Fruit fly (Drosophila melanogaster) whole organism, embryonic: ENCODE data around the gene Rpp30.

Experiments
- Adf1 ChIP-seq: fragments of 200-800 bp; sonication (Bioruptor generic); IDR thresholded peaks from 2 replicates; pipeline ENCODE4 v1.3.6; 2022; ENCODE audit warnings: missing biosample characterization, missing genetic modification characterization
- Awh ChIP-seq: fragments of 200-800 bp; sonication (Bioruptor generic); IDR thresholded peaks from 2 replicates; pipeline ENCODE4, ENCODE4 v1.3.6; 2022; ENCODE audit warnings: missing biosample characterization, missing genetic modification characterization
- CG11560 ChIP-seq: fragments of 200-800 bp; sonication (Bioruptor generic); IDR thresholded peaks from 3 replicates; pipeline ENCODE4 v1.3.6; 2022; ENCODE audit warnings: missing biosample characterization, missing genetic modification characterization
- CG11723 ChIP-seq: fragments of 200-800 bp; sonication (Bioruptor generic); optimal IDR thresholded peaks from 2 replicates; lab custom pipeline; 2017; ENCODE audit warnings: missing biosample characterization, mild to moderate bottlenecking, missing genetic modification characterization
- CG12744 ChIP-seq: fragments of 200-800 bp; sonication (Bioruptor generic); optimal IDR thresholded peaks from 2 replicates; lab custom pipeline; 2016; ENCODE audit warnings: missing biosample characterization, missing genetic modification characterization
- CG17912 ChIP-seq: fragments of 200-800 bp; sonication (Bioruptor generic); optimal IDR thresholded peaks from 2 replicates; lab custom pipeline; 2018; ENCODE audit warnings: missing biosample characterization, mild to moderate bottlenecking, missing genetic modification characterization
- CG31441 ChIP-seq: fragments of 200-800 bp; sonication (Bioruptor generic); IDR thresholded peaks from 2 replicates; pipeline ENCODE4 v1.3.6; 2022; ENCODE audit warnings: missing biosample characterization, missing genetic modification characterization
- CG4360 ChIP-seq: fragments of 200-800 bp; sonication (Bioruptor generic); IDR thresholded peaks from 2 replicates; pipeline ENCODE4 v1.3.6; 2022; ENCODE audit warnings: missing biosample characterization, missing genetic modification characterization
- CG4424 ChIP-seq: fragments of 200-800 bp; sonication (Bioruptor generic); optimal IDR thresholded peaks from 3 replicates; lab custom pipeline; 2016; ENCODE audit warnings: missing biosample characterization, missing genetic modification characterization
- CG4730 ChIP-seq: fragments of 200-800 bp; sonication (Bioruptor generic); IDR thresholded peaks from 2 replicates; pipeline ENCODE4 v1.3.6; 2022; ENCODE audit warnings: missing biosample characterization, missing genetic modification characterization
- CG6813 ChIP-seq: fragments of 200-800 bp; sonication (Bioruptor generic); optimal IDR thresholded peaks from 2 replicates; lab custom pipeline; 2017; ENCODE audit warnings: missing biosample characterization, missing genetic modification characterization, mild to moderate bottlenecking, moderate library complexity, missing genetic modification reagents
- CG8089 ChIP-seq: fragments of 200-800 bp; sonication (Bioruptor generic); optimal IDR thresholded peaks from 3 replicates; lab custom pipeline; 2016; ENCODE audit warnings: missing biosample characterization, missing genetic modification characterization
- CG9609 ChIP-seq: fragments of 200-800 bp; sonication (Bioruptor generic); optimal IDR thresholded peaks from 3 replicates; lab custom pipeline; 2016; ENCODE audit warnings: missing biosample characterization, missing genetic modification characterization
- CG9817 ChIP-seq: fragments of 200-800 bp; sonication (Bioruptor generic); optimal IDR thresholded peaks from 2 replicates; lab custom pipeline; 2018; ENCODE audit warnings: missing biosample characterization, mild to moderate bottlenecking, missing genetic modification characterization, moderate library complexity
- CG9876 ChIP-seq: fragments of 200-800 bp; sonication (Bioruptor generic); optimal IDR thresholded peaks from 2 replicates; lab custom pipeline; 2016; ENCODE audit warnings: missing biosample characterization, missing genetic modification characterization
- CG9932 ChIP-seq: fragments of 200-800 bp; sonication (Bioruptor generic); IDR thresholded peaks from 2 replicates; pipeline ENCODE4 v1.3.6; 2022; ENCODE audit warnings: missing biosample characterization, missing genetic modification characterization
- CHES-1-like ChIP-seq: fragments of 200-800 bp; sonication (Bioruptor generic); optimal IDR thresholded peaks from 2 replicates; lab custom pipeline; 2016; ENCODE audit warnings: missing biosample characterization, missing genetic modification characterization
- CkIIα-i1 ChIP-seq: fragments of 200-800 bp; sonication (Bioruptor generic); IDR thresholded peaks from 2 replicates; pipeline ENCODE4 v1.3.6; 2022; ENCODE audit warnings: missing biosample characterization, missing genetic modification characterization
- CoRest ChIP-seq: fragments of 200-800 bp; sonication (Bioruptor generic); optimal IDR thresholded peaks from 3 replicates; lab custom pipeline; 2018; ENCODE audit warnings: missing biosample characterization, mild to moderate bottlenecking, missing genetic modification characterization, moderate library complexity
- CrebB ChIP-seq: fragments of 200-800 bp; sonication (Bioruptor generic); optimal IDR thresholded peaks from 3 replicates; lab custom pipeline; 2018; ENCODE audit warnings: missing biosample characterization, mild to moderate bottlenecking, missing genetic modification characterization
- D19B ChIP-seq: fragments of 200-800 bp; sonication (Bioruptor generic); optimal IDR thresholded peaks from 2 replicates; lab custom pipeline; 2017; ENCODE audit warnings: missing biosample characterization, mild to moderate bottlenecking, missing genetic modification characterization
- Dref ChIP-seq: fragments of 200-800 bp; sonication (Bioruptor generic); IDR thresholded peaks from 2 replicates; pipeline ENCODE4 v1.3.6; 2022; ENCODE audit warnings: missing biosample characterization, missing genetic modification characterization
- Eip74EF ChIP-seq, 2 experiments: fragments of 200-800 bp in 1 of 2; fragments of >200 bp in 1 of 2; sonication (Bioruptor generic) in 1 of 2; optimal IDR thresholded peaks; 2 replicates each; lab custom pipeline; 2017 to 2019; ENCODE audit warnings: missing biosample characterization in 2 of 2, missing genetic modification characterization in 2 of 2, mild to moderate bottlenecking in 1 of 2, moderate library complexity in 1 of 2
- H15 ChIP-seq: fragments of 200-800 bp; sonication (Bioruptor generic); IDR thresholded peaks from 3 replicates; pipeline ENCODE4 v1.3.6; 2022; ENCODE audit warnings: missing biosample characterization, missing genetic modification characterization
- H2.0 ChIP-seq: fragments of 200-800 bp; sonication (Bioruptor generic); IDR thresholded peaks from 2 replicates; pipeline ENCODE4 v1.3.6; 2022; ENCODE audit warnings: missing biosample characterization, missing genetic modification characterization
- Lpt ChIP-seq: fragments of >200 bp; optimal IDR thresholded peaks from 2 replicates; lab custom pipeline; 2018; ENCODE audit warnings: missing biosample characterization, missing genetic modification characterization
- Mad ChIP-seq: fragments of 200-800 bp; sonication (Bioruptor generic); optimal IDR thresholded peaks from 2 replicates; lab custom pipeline; 2016; ENCODE audit warnings: missing biosample characterization, missing genetic modification characterization
- NC2α ChIP-seq: fragments of 200-800 bp; sonication (Bioruptor generic); optimal IDR thresholded peaks from 2 replicates; lab custom pipeline; 2016; ENCODE audit warnings: missing biosample characterization, missing genetic modification characterization
- Nf-YA ChIP-seq: fragments of 200-800 bp; sonication (Bioruptor generic); IDR thresholded peaks from 2 replicates; pipeline ENCODE4 v1.3.6; 2022; ENCODE audit warnings: missing biosample characterization, missing genetic modification characterization
- Optix ChIP-seq: fragments of 200-800 bp; sonication (Bioruptor generic); IDR thresholded peaks from 3 replicates; pipeline ENCODE4 v1.3.6; 2022; ENCODE audit warnings: missing biosample characterization, missing genetic modification characterization
- Rx ChIP-seq: fragments of 200-800 bp; sonication (Bioruptor generic); IDR thresholded peaks from 2 replicates; pipeline ENCODE4 v1.3.6; 2022; ENCODE audit warnings: missing biosample characterization, missing genetic modification characterization
- Sox100B ChIP-seq: fragments of 200-800 bp; sonication (Bioruptor generic); optimal IDR thresholded peaks from 3 replicates; lab custom pipeline; 2018; ENCODE audit warnings: missing biosample characterization, mild to moderate bottlenecking, missing genetic modification characterization
- Ssrp ChIP-seq: fragments of 200-800 bp; sonication (Bioruptor generic); optimal IDR thresholded peaks from 2 replicates; lab custom pipeline; 2018; ENCODE audit warnings: missing biosample characterization, mild to moderate bottlenecking, missing genetic modification characterization, moderate library complexity
- cg ChIP-seq: fragments of 200-800 bp; sonication (Bioruptor generic); optimal IDR thresholded peaks from 3 replicates; lab custom pipeline; 2019; ENCODE audit warnings: missing biosample characterization, mild to moderate bottlenecking, missing genetic modification characterization, moderate library complexity
- ci ChIP-seq: fragments of 200-800 bp; sonication (Bioruptor generic); IDR thresholded peaks from 3 replicates; pipeline ENCODE4 v1.3.6; 2022; ENCODE audit warnings: missing biosample characterization, missing genetic modification characterization
- en ChIP-seq: fragments of 200-800 bp; sonication (Bioruptor generic); optimal IDR thresholded peaks from 2 replicates; lab custom pipeline; 2016; ENCODE audit warnings: missing biosample characterization, missing genetic modification characterization
- ewg ChIP-seq: fragments of 200-800 bp; sonication (Bioruptor generic); optimal IDR thresholded peaks from 3 replicates; lab custom pipeline; 2017; ENCODE audit warnings: mild to moderate bottlenecking, missing biosample characterization, missing genetic modification reagents, missing genetic modification characterization
- fd3F ChIP-seq: fragments of 200-800 bp; sonication (Bioruptor generic); optimal IDR thresholded peaks from 2 replicates; lab custom pipeline; 2018; ENCODE audit warnings: missing biosample characterization, mild to moderate bottlenecking, missing genetic modification characterization, moderate library complexity
- fd64A ChIP-seq: fragments of 200-800 bp; sonication (Bioruptor generic); optimal IDR thresholded peaks from 3 replicates; lab custom pipeline; 2018; ENCODE audit warnings: missing biosample characterization, mild to moderate bottlenecking, missing genetic modification characterization
- h ChIP-seq: fragments of >200 bp; optimal IDR thresholded peaks from 2 replicates; lab custom pipeline; 2017
- hth ChIP-seq: fragments of >200 bp; optimal IDR thresholded peaks from 2 replicates; lab custom pipeline; 2017; ENCODE audit warnings: inconsistent platforms
- klu ChIP-seq: fragments of 200-800 bp; sonication (Bioruptor generic); IDR thresholded peaks from 2 replicates; pipeline ENCODE4 v1.3.6; 2022; ENCODE audit warnings: missing biosample characterization, missing genetic modification characterization
- mld ChIP-seq: fragments of 200-800 bp; sonication (Bioruptor generic); IDR thresholded peaks from 3 replicates; pipeline ENCODE4 v1.3.6; 2022; ENCODE audit warnings: missing biosample characterization, missing genetic modification characterization; ENCODE audit not compliant: partially characterized antibody
- p53 ChIP-seq: fragments of 200-800 bp; sonication (Bioruptor generic); optimal IDR thresholded peaks from 2 replicates; lab custom pipeline; 2016; ENCODE audit warnings: missing biosample characterization, missing genetic modification characterization
- sima ChIP-seq: fragments of 200-800 bp; sonication (Bioruptor generic); optimal IDR thresholded peaks from 2 replicates; lab custom pipeline; 2016; ENCODE audit warnings: missing biosample characterization, missing genetic modification characterization
- sisA ChIP-seq: fragments of 200-800 bp; sonication (Bioruptor generic); IDR thresholded peaks from 2 replicates; pipeline ENCODE4 v1.3.6; 2022; ENCODE audit warnings: missing biosample characterization, missing genetic modification characterization
- slp2 ChIP-seq: fragments of 200-800 bp; sonication (Bioruptor generic); optimal IDR thresholded peaks from 2 replicates; lab custom pipeline; 2016; ENCODE audit warnings: missing biosample characterization, missing genetic modification characterization
- sob ChIP-seq: fragments of 200-800 bp; sonication (Bioruptor generic); IDR thresholded peaks from 2 replicates; pipeline ENCODE4 v1.3.6; 2022; ENCODE audit warnings: missing biosample characterization, missing genetic modification characterization
- stc ChIP-seq: fragments of 200-800 bp; sonication (Bioruptor generic); IDR thresholded peaks from 2 replicates; pipeline ENCODE4 v1.3.6; 2022; ENCODE audit warnings: missing biosample characterization, missing genetic modification characterization
- tin ChIP-seq: fragments of 200-800 bp; sonication (Bioruptor generic); optimal IDR thresholded peaks from 3 replicates; lab custom pipeline; 2016; ENCODE audit warnings: missing biosample characterization, missing genetic modification characterization
- tna ChIP-seq: fragments of 200-800 bp; sonication (Bioruptor generic); IDR thresholded peaks from 2 replicates; pipeline ENCODE4 v1.3.6; 2022; ENCODE audit warnings: missing biosample characterization, missing genetic modification characterization; ENCODE audit not compliant: partially characterized antibody
- wek ChIP-seq: fragments of 200-800 bp; sonication (Bioruptor generic); optimal IDR thresholded peaks from 3 replicates; lab custom pipeline; 2018; ENCODE audit warnings: missing biosample characterization, mild to moderate bottlenecking, missing genetic modification characterization, moderate library complexity
- z ChIP-seq: fragments of 200-800 bp; sonication (Bioruptor generic); IDR thresholded peaks from 3 replicates; pipeline ENCODE4 v1.3.6; 2022; ENCODE audit warnings: missing biosample characterization, missing genetic modification characterization

Gene Rpp30

DNA sequence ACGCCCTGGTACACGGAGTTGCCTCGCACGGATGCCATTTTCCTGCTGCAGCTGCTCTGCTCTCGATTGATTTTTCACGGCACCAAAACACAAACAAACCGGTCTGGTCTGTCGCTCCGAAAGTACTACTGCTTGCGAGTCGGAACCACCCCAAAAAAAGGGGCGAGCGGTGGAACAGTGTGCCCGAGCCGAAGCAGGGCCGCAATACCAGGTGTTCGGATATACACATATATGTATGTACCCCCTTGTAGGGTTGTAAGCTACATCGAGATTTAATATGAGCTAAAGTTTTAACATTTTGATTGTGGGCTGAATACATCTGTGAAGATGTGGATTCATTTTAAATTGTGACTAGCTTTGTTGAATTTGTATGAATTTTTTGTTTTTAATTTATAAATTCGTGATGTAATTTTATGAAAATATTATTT lies 33.4 kb upstream of the Rpp30 start (continued):
- TF ChIP-seq CG4730 (GFP tag; lab: Robert Waterston, UW) (no peak), CG11560 (no peak), sima (GFP tag; lab: Kevin White, UChicago) (no peak), CG9876 (GFP tag; lab: Kevin White, UChicago) (no peak), NC2α (GFP tag; lab: Kevin White, UChicago) (peak; percentile 5), CG9932 (GFP tag; lab: Robert Waterston, UW) (peak; percentile 64), ewg (peak; percentile 19), fd64A (peak; percentile 16), Adf1 (no peak; the same call in 1 of the 2 replicates), CG4424 (GFP tag; lab: Kevin White, UChicago) (no peak), H15 (no peak), Lpt (no peak), D19B (no peak), sisA (GFP tag; lab: Robert Waterston, UW) (no peak), CrebB (tag; lab: Kevin White, UChicago) (peak; percentile 53), Dref (GFP tag; lab: Robert Waterston, UW) (peak; percentile 43), CG8089 (peak; percentile 27), Sox100B (peak; percentile 30), CG31441 (GFP tag; lab: Robert Waterston, UW) (no peak; the same call in 1 of the 2 replicates), z (0 out of 3 replicates have a peak, but pooled peaks have one; percentile 24), fd3F (GFP tag; lab: Kevin White, UChicago) (peak; percentile 15), CG11723 (GFP tag; lab: Kevin White, UChicago) (no peak), CG12744 (GFP tag; lab: Kevin White, UChicago) (no peak), CG9609 (GFP tag; lab: Kevin White, UChicago) (no peak), CoRest (tag; lab: Kevin White, UChicago) (peak; percentile 64), tna (GFP tag; lab: Robert Waterston, UW) (0 out of 2 replicates have a peak, but pooled peaks have one; percentile 14), CG9817 (tag; lab: Kevin White, UChicago) (peak; percentile 48), stc (GFP tag; lab: Robert Waterston, UW) (0 out of 2 replicates have a peak, but pooled peaks have one; percentile 64), Nf-YA (no peak), Mad (GFP tag; lab: Kevin White, UChicago) (peak; percentile 33), h (lab: Kevin White, UChicago) (no peak), wek (GFP tag; lab: Kevin White, UChicago) (no peak), tin (GFP tag; lab: Kevin White, UChicago) (peak; percentile 47), CkIIα-i1 (GFP tag; lab: Robert Waterston, UW) (no peak), p53 (GFP tag; lab: Kevin White, UChicago) (no peak), hth (lab: Kevin White, UChicago) (no peak), mld (GFP tag; lab: Robert Waterston, UW) (no peak), Awh (GFP tag; lab: Robert Waterston, UW) (peak; percentile 53), Ssrp (tag; lab: Kevin White, UChicago) (no peak), CG17912 (peak; percentile 53), CHES-1-like (GFP tag; lab: Kevin White, UChicago) (peak; percentile 62), CG4360 (GFP tag; lab: Robert Waterston, UW) (no peak), Rx (GFP tag; lab: Robert Waterston, UW) (no peak), en (no peak), sob (peak; percentile 65; the same call in 1 of the 2 replicates), slp2 (GFP tag; lab: Kevin White, UChicago) (no peak), ci (GFP tag; lab: Robert Waterston, UW) (peak; percentile 84), Optix (GFP tag; lab: Robert Waterston, UW) (no peak), cg (GFP tag; lab: Kevin White, UChicago) (peak; percentile 0), CG6813 (GFP tag; lab: Kevin White, UChicago) (peak; percentile 65), Eip74EF (GFP tag; optimal IDR thresholded peaks at IDR 0.05; lab: Kevin White, UChicago) (peak in 1 of 2 experiments; percentile 15), klu (GFP tag; lab: Robert Waterston, UW) (no peak), H2.0 (peak; percentile 36; the same call in 1 of the 2 replicates)
